Worm (Caenorhabditis elegans): ENCODE results near the gene rnf-5.
A peak's percentile ranks its signal among the peaks of the same experiment; 100 is the strongest.

rnf-5 gene

DNA sequence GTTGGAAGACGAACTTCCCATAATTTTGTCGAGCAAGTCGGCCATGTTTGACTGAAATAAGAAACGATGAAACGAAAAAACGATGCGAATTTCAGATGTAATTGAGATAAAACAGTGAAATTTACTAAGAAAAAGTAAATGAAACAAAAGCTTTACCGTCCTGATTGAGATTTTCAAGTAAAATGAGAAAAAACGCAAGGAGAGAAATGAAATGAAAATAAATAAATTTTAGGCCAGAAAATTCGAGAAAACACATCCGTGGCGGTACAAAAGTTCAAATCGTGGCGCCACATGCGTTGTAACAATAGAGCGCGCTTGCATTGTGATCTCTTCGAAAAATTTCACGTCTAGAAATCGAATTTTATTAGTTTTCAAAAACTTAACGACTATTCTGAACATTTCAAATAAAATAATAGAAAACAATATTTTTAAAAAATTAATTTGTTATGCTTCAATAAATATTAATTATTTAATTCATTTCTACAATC, 9.5 kb upstream of the rnf-5 start, which contains the start of the genes hrde-1 and C16C10.13 (continued):
- TF ChIP-seq snpc-3.4 (tag; optimal IDR thresholded peaks at IDR 0.05) (peak; percentile 91), hlh-12 (tag; optimal IDR thresholded peaks at IDR 0.05) (no peak), mes-4 (tag; optimal IDR thresholded peaks at IDR 0.05) (no peak), athp-1 (tag; optimal IDR thresholded peaks at IDR 0.05) (peak; percentile 70), ztf-26 (tag; optimal IDR thresholded peaks at IDR 0.05) (no peak), unc-130 (GFP tag; optimal IDR thresholded peaks at IDR 0.05) (peak; percentile 93), nhr-179 (tag; optimal IDR thresholded peaks at IDR 0.05) (no peak), hrde-1 (tag; optimal IDR thresholded peaks at IDR 0.05; ENCODE audit: borderline replicate concordance) (peak; percentile 98), B0261.1 (tag; optimal IDR thresholded peaks at IDR 0.05) (no peak), lsy-27 (tag; optimal IDR thresholded peaks at IDR 0.05; ENCODE audit: borderline replicate concordance, insufficient read depth) (peak; percentile 21), B0336.3 (GFP tag; IDR thresholded peaks at IDR 0.05) (no peak), bed-1 (GFP tag; IDR thresholded peaks at IDR 0.05) (no peak), F57A8.1 (GFP tag; optimal IDR thresholded peaks at IDR 0.05) (no peak), xnd-1 (tag; optimal IDR thresholded peaks at IDR 0.05) (peak; percentile 92), snpc-1.1 (tag; optimal IDR thresholded peaks at IDR 0.05; ENCODE audit: insufficient read depth) (peak; percentile 43), ekl-4 (GFP tag; IDR thresholded peaks at IDR 0.05) (peak; percentile 65; the same call in 1 of the 2 replicates), F49E8.2 (tag; optimal IDR thresholded peaks at IDR 0.05; ENCODE audit: insufficient read depth) (peak; percentile 93), mcd-1 (GFP tag; IDR thresholded peaks at IDR 0.05) (peak; percentile 89), snpc-1.3 (tag; optimal IDR thresholded peaks at IDR 0.05; ENCODE audit: insufficient read depth) (peak; percentile 82), Y79H2A.3 (GFP tag; conservative IDR thresholded peaks at IDR 0.05) (no peak), D2030.7 (GFP tag; IDR thresholded peaks at IDR 0.05) (peak; percentile 91), F33H1.4 (GFP tag; IDR thresholded peaks at IDR 0.05) (peak; percentile 78), Y95B8A.8 (GFP tag; IDR thresholded peaks at IDR 0.05) (peak; percentile 65; the same call in 1 of the 2 replicates), nhr-120 (GFP tag; IDR thresholded peaks at IDR 0.05) (no peak), lsl-1 (GFP tag; optimal IDR thresholded peaks at IDR 0.05) (peak; percentile 91), pha-4 (tag; optimal IDR thresholded peaks at IDR 0.05) (no peak), hmg-1.2 (GFP tag; IDR thresholded peaks at IDR 0.05) (peak; percentile 23; the same call in 1 of the 2 replicates), repo-1 (tag; optimal IDR thresholded peaks at IDR 0.05) (no peak), madf-8 (GFP tag; conservative IDR thresholded peaks at IDR 0.05) (peak; percentile 98), Y53F4B.3 (GFP tag; IDR thresholded peaks at IDR 0.05) (no peak), somi-1 (GFP tag; optimal IDR thresholded peaks at IDR 0.05) (no peak), hsf-1 (GFP tag; IDR thresholded peaks at IDR 0.05) (peak; percentile 99), tlf-1 (GFP tag; optimal IDR thresholded peaks at IDR 0.05) (peak; percentile 79), atf-7 (tag; optimal IDR thresholded peaks at IDR 0.05) (no peak), lin-35 (GFP tag; optimal IDR thresholded peaks at IDR 0.05) (no peak), ztf-6 (GFP tag; IDR thresholded peaks at IDR 0.05) (no peak), snpc-4 (GFP tag; optimal IDR thresholded peaks at IDR 0.05) (no peak), snpc-4 (tag; optimal IDR thresholded peaks at IDR 0.05) (peak in 1 of 4 experiments; percentile 56), efl-1 (GFP tag; optimal IDR thresholded peaks at IDR 0.05) (peak; percentile 97), ztf-22 (GFP tag; optimal IDR thresholded peaks at IDR 0.05) (no peak), rpc-1 (optimal IDR thresholded peaks at IDR 0.05) (peak; percentile 21), rpc-1 (tag; optimal IDR thresholded peaks at IDR 0.05) (no peak), let-607 (tag; optimal IDR thresholded peaks at IDR 0.05) (no peak), tbx-9 (tag; optimal IDR thresholded peaks at IDR 0.05; ENCODE audit: borderline replicate concordance) (no peak), him-1 (tag; optimal IDR thresholded peaks at IDR 0.05) (peak; percentile 51), tbp1 (GFP tag; optimal IDR thresholded peaks at IDR 0.05) (peak; percentile 49), pbrm-1 (GFP tag; IDR thresholded peaks at IDR 0.05) (peak; percentile 70), C17E4.6 (GFP tag; IDR thresholded peaks at IDR 0.05) (peak; percentile 66; the same call in 1 of the 2 replicates)

All from whole organism, young adult.